Fruit fly (Drosophila melanogaster) whole organism, embryonic: ENCODE data around the gene MsrA.

ENCODE experiments used
- Asciz ChIP-seq: fragments of 200-800 bp; sonication (Bioruptor generic); optimal IDR thresholded peaks from 2 replicates; lab custom pipeline; 2017; ENCODE audit warnings: missing biosample characterization, mild to moderate bottlenecking, missing genetic modification characterization, missing genetic modification reagents
- CG10267 ChIP-seq: fragments of 200-800 bp; sonication (Bioruptor generic); optimal IDR thresholded peaks from 2 replicates; lab custom pipeline; 2018; ENCODE audit warnings: missing biosample characterization, mild to moderate bottlenecking, missing genetic modification characterization, moderate library complexity
- CG10366 ChIP-seq: fragments of 200-800 bp; sonication (Bioruptor generic); IDR thresholded peaks from 2 replicates; pipeline ENCODE4 v1.3.6; 2022; ENCODE audit warnings: missing biosample characterization, missing genetic modification characterization
- CG10431 ChIP-seq: fragments of 200-800 bp; sonication (Bioruptor generic); optimal IDR thresholded peaks from 3 replicates; lab custom pipeline; 2018; ENCODE audit warnings: missing biosample characterization, mild to moderate bottlenecking, missing genetic modification characterization
- CG11695 ChIP-seq: fragments of 200-800 bp; sonication (Bioruptor generic); IDR thresholded peaks from 3 replicates; pipeline ENCODE4 v1.3.6; 2022; ENCODE audit warnings: missing biosample characterization, missing genetic modification characterization
- CG12391 ChIP-seq: fragments of 200-800 bp; sonication (Bioruptor generic); optimal IDR thresholded peaks from 3 replicates; lab custom pipeline; 2018; ENCODE audit warnings: missing biosample characterization, mild to moderate bottlenecking, missing genetic modification characterization, moderate library complexity
- CG14710 ChIP-seq: fragments of 200-800 bp; sonication (Bioruptor generic); optimal IDR thresholded peaks from 3 replicates; lab custom pipeline; 2019; ENCODE audit warnings: missing biosample characterization, mild to moderate bottlenecking, missing genetic modification characterization, moderate library complexity
- CG18011 ChIP-seq: fragments of 200-800 bp; sonication (Bioruptor generic); optimal IDR thresholded peaks from 2 replicates; lab custom pipeline; 2017; ENCODE audit warnings: missing biosample characterization, missing genetic modification characterization, mild to moderate bottlenecking, moderate library complexity, missing genotype
- CG2199 ChIP-seq: fragments of 200-800 bp; sonication (Bioruptor generic); IDR thresholded peaks from 3 replicates; pipeline ENCODE4 v1.3.6; 2022; ENCODE audit warnings: missing biosample characterization, missing genetic modification characterization
- CG2678 ChIP-seq: fragments of 200-800 bp; sonication (Bioruptor generic); optimal IDR thresholded peaks from 3 replicates; lab custom pipeline; 2019; ENCODE audit warnings: missing biosample characterization, mild to moderate bottlenecking, missing genetic modification characterization, moderate library complexity
- CG3065 ChIP-seq: fragments of 200-800 bp; sonication (Bioruptor generic); optimal IDR thresholded peaks from 2 replicates; lab custom pipeline; 2016; ENCODE audit warnings: missing biosample characterization, missing genetic modification characterization
- CG32532 ChIP-seq: fragments of 200-800 bp; sonication (Bioruptor generic); IDR thresholded peaks from 2 replicates; pipeline ENCODE4 v1.3.6; 2022; ENCODE audit warnings: missing biosample characterization, missing genetic modification characterization
- CG33213 ChIP-seq: fragments of 200-800 bp; sonication (Bioruptor generic); optimal IDR thresholded peaks from 3 replicates; lab custom pipeline; 2016; ENCODE audit warnings: missing biosample characterization, missing genetic modification characterization
- CG4360 ChIP-seq: fragments of 200-800 bp; sonication (Bioruptor generic); IDR thresholded peaks from 2 replicates; pipeline ENCODE4 v1.3.6; 2022; ENCODE audit warnings: missing biosample characterization, missing genetic modification characterization
- CG4404 ChIP-seq: fragments of 200-800 bp; sonication (Bioruptor generic); IDR thresholded peaks from 2 replicates; pipeline ENCODE4 v1.3.6; 2022; ENCODE audit warnings: missing biosample characterization, missing genetic modification characterization
- CG4424 ChIP-seq: fragments of 200-800 bp; sonication (Bioruptor generic); optimal IDR thresholded peaks from 3 replicates; lab custom pipeline; 2016; ENCODE audit warnings: missing biosample characterization, missing genetic modification characterization
- CG4730 ChIP-seq: fragments of 200-800 bp; sonication (Bioruptor generic); IDR thresholded peaks from 2 replicates; pipeline ENCODE4 v1.3.6; 2022; ENCODE audit warnings: missing biosample characterization, missing genetic modification characterization
- CG6765 ChIP-seq: fragments of 200-800 bp; sonication (Bioruptor generic); optimal IDR thresholded peaks from 3 replicates; lab custom pipeline; 2017; ENCODE audit warnings: missing biosample characterization, mild to moderate bottlenecking, missing genetic modification characterization
- CG8388 ChIP-seq: fragments of 200-800 bp; sonication (Bioruptor generic); optimal IDR thresholded peaks from 2 replicates; lab custom pipeline; 2019; ENCODE audit warnings: missing biosample characterization, mild to moderate bottlenecking, missing genetic modification characterization, moderate library complexity
- CG8944 ChIP-seq: fragments of 200-800 bp; sonication (Bioruptor generic); optimal IDR thresholded peaks from 3 replicates; lab custom pipeline; 2016; ENCODE audit warnings: missing biosample characterization, missing genetic modification characterization
- CkIIα-i1 ChIP-seq: fragments of 200-800 bp; sonication (Bioruptor generic); IDR thresholded peaks from 2 replicates; pipeline ENCODE4 v1.3.6; 2022; ENCODE audit warnings: missing biosample characterization, missing genetic modification characterization
- Dip3 ChIP-seq: fragments of 200-800 bp; sonication (Bioruptor generic); optimal IDR thresholded peaks from 3 replicates; lab custom pipeline; 2016; ENCODE audit warnings: missing biosample characterization, missing genetic modification characterization
- Dref ChIP-seq: fragments of 200-800 bp; sonication (Bioruptor generic); IDR thresholded peaks from 2 replicates; pipeline ENCODE4 v1.3.6; 2022; ENCODE audit warnings: missing biosample characterization, missing genetic modification characterization
- Fer2 ChIP-seq: fragments of 200-800 bp; sonication (Bioruptor generic); optimal IDR thresholded peaks from 2 replicates; lab custom pipeline; 2018; ENCODE audit warnings: missing biosample characterization, mild to moderate bottlenecking, missing genetic modification characterization, moderate library complexity
- Jarid2 ChIP-seq: fragments of 200-800 bp; sonication (Bioruptor generic); optimal IDR thresholded peaks from 3 replicates; lab custom pipeline; 2017; ENCODE audit warnings: mild to moderate bottlenecking, missing biosample characterization, missing genetic modification reagents, missing genetic modification characterization
- Lpt ChIP-seq: fragments of >200 bp; optimal IDR thresholded peaks from 2 replicates; lab custom pipeline; 2018; ENCODE audit warnings: missing biosample characterization, missing genetic modification characterization
- Meics ChIP-seq: fragments of 200-800 bp; sonication (Bioruptor generic); optimal IDR thresholded peaks from 2 replicates; lab custom pipeline; 2017; ENCODE audit warnings: missing biosample characterization, mild to moderate bottlenecking, missing genetic modification characterization
- Mes4 ChIP-seq: fragments of 200-800 bp; sonication (Bioruptor generic); optimal IDR thresholded peaks from 2 replicates; lab custom pipeline; 2016; ENCODE audit warnings: missing biosample characterization, missing genetic modification characterization
- Myb ChIP-seq: fragments of 200-800 bp; sonication (Bioruptor generic); optimal IDR thresholded peaks from 2 replicates; lab custom pipeline; 2016; ENCODE audit warnings: missing biosample characterization, missing genetic modification characterization
- NK7.1 ChIP-seq: fragments of 200-800 bp; sonication (Bioruptor generic); optimal IDR thresholded peaks from 3 replicates; lab custom pipeline; 2016; ENCODE audit warnings: missing biosample characterization, missing genetic modification characterization
- Ptx1 ChIP-seq: fragments of 200-800 bp; sonication (Bioruptor generic); IDR thresholded peaks from 2 replicates; pipeline ENCODE4 v1.3.6; 2022; ENCODE audit warnings: missing biosample characterization, missing genetic modification characterization
- TFAM ChIP-seq: fragments of 200-800 bp; sonication (Bioruptor generic); optimal IDR thresholded peaks from 2 replicates; lab custom pipeline; 2017; ENCODE audit warnings: missing biosample characterization, missing genetic modification characterization, inconsistent platforms
- Taf1 ChIP-seq: fragments of 200-800 bp; sonication (Bioruptor generic); IDR thresholded peaks from 2 replicates; pipeline ENCODE4 v1.3.6; 2022; ENCODE audit warnings: missing biosample characterization, missing genetic modification characterization
- Tbp ChIP-seq: fragments of >200 bp; optimal IDR thresholded peaks from 2 replicates; lab custom pipeline; 2018; ENCODE audit warnings: missing biosample characterization, missing genetic modification characterization
- YL-1 ChIP-seq: fragments of 200-800 bp; sonication (Bioruptor generic); optimal IDR thresholded peaks from 3 replicates; lab custom pipeline; 2017; ENCODE audit warnings: missing biosample characterization, mild to moderate bottlenecking, missing genetic modification characterization
- cad ChIP-seq: fragments of >200 bp; optimal IDR thresholded peaks from 2 replicates; lab custom pipeline; 2017; ENCODE audit warnings: missing biosample characterization, missing genetic modification characterization
- gem ChIP-seq: fragments of 200-800 bp; sonication (Bioruptor generic); optimal IDR thresholded peaks from 2 replicates; lab custom pipeline; 2019; ENCODE audit warnings: missing biosample characterization, mild to moderate bottlenecking, missing genetic modification characterization, moderate library complexity
- gfzf ChIP-seq: fragments of 200-800 bp; sonication (Bioruptor generic); optimal IDR thresholded peaks from 2 replicates; lab custom pipeline; 2016; ENCODE audit warnings: missing biosample characterization, mild to moderate bottlenecking, missing genetic modification characterization, moderate library complexity
- hth ChIP-seq: fragments of >200 bp; optimal IDR thresholded peaks from 2 replicates; lab custom pipeline; 2017; ENCODE audit warnings: inconsistent platforms
- knrl ChIP-seq: fragments of 200-800 bp; sonication (Bioruptor generic); IDR thresholded peaks from 3 replicates; pipeline ENCODE4 v1.3.6; 2022; ENCODE audit warnings: missing biosample characterization, missing genetic modification characterization; ENCODE audit not compliant: partially characterized antibody
- p53 ChIP-seq: fragments of 200-800 bp; sonication (Bioruptor generic); optimal IDR thresholded peaks from 2 replicates; lab custom pipeline; 2016; ENCODE audit warnings: missing biosample characterization, missing genetic modification characterization
- pzg ChIP-seq: fragments of 200-800 bp; sonication (Bioruptor generic); optimal IDR thresholded peaks from 3 replicates; lab custom pipeline; 2018; ENCODE audit warnings: missing biosample characterization, mild to moderate bottlenecking, missing genetic modification characterization, moderate library complexity
- sim ChIP-seq: fragments of 200-800 bp; sonication (Bioruptor generic); IDR thresholded peaks from 2 replicates; pipeline ENCODE4 v1.3.6; 2022; ENCODE audit warnings: missing biosample characterization, missing genetic modification characterization
- sima ChIP-seq: fragments of 200-800 bp; sonication (Bioruptor generic); optimal IDR thresholded peaks from 2 replicates; lab custom pipeline; 2016; ENCODE audit warnings: missing biosample characterization, missing genetic modification characterization
- sisA ChIP-seq: fragments of 200-800 bp; sonication (Bioruptor generic); IDR thresholded peaks from 2 replicates; pipeline ENCODE4 v1.3.6; 2022; ENCODE audit warnings: missing biosample characterization, missing genetic modification characterization
- sug ChIP-seq: fragments of 200-800 bp; optimal IDR thresholded peaks from 2 replicates; lab custom pipeline; 2019; ENCODE audit warnings: missing biosample characterization, mild to moderate bottlenecking, missing genetic modification characterization, moderate library complexity
- tin ChIP-seq: fragments of 200-800 bp; sonication (Bioruptor generic); optimal IDR thresholded peaks from 3 replicates; lab custom pipeline; 2016; ENCODE audit warnings: missing biosample characterization, missing genetic modification characterization
- ttk ChIP-seq: fragments of 200-800 bp; sonication (Bioruptor generic); IDR thresholded peaks from 2 replicates; pipeline ENCODE4 v2.1.2; 2022; ENCODE audit warnings: missing biosample characterization, missing genetic modification characterization
- unc-4 ChIP-seq: fragments of 200-800 bp; sonication (Bioruptor generic); IDR thresholded peaks from 2 replicates; pipeline ENCODE4 v1.3.6; 2022; ENCODE audit warnings: missing biosample characterization, missing genetic modification characterization; ENCODE audit not compliant: partially characterized antibody
- unpg ChIP-seq: fragments of 200-800 bp; sonication (Bioruptor generic); optimal IDR thresholded peaks from 3 replicates; lab custom pipeline; 2018; ENCODE audit warnings: missing biosample characterization, mild to moderate bottlenecking, missing genetic modification characterization, moderate library complexity
- vvl ChIP-seq: fragments of 200-800 bp; sonication (Bioruptor generic); IDR thresholded peaks from 2 replicates; pipeline ENCODE4 v1.3.6; 2022; ENCODE audit warnings: missing biosample characterization, missing genetic modification characterization
- zf30C ChIP-seq: fragments of 200-800 bp; sonication (Bioruptor generic); optimal IDR thresholded peaks from 3 replicates; lab custom pipeline; 2018; ENCODE audit warnings: missing biosample characterization, mild to moderate bottlenecking, missing genetic modification characterization

MsrA gene

DNA sequence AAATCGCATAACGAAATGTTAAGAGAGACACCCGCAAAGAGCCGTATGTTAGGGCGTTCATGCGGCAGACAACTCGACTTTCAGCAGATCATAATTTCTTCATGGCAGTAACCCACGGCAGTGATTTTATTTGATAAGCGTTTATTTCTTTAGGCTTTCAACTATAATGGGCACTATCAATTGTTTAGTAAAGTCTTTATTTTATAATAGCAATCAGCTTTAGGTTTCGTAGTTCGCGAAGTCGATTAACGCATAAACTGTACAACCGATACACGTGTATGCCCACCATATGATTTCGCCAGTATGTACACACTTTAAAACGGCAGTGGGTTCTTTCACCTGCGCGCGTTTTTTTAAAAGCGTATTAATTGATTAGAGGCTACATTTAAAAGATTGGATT is 2.6 kb upstream of the MsrA start, which contains the start of gene CG7841 (continued):
- TF ChIP-seq CG18011 (peak; percentile 91), CG2678 (tag; lab: Kevin White, UChicago) (peak; percentile 99), Dref (GFP tag; lab: Robert Waterston, UW) (0 out of 2 replicates have a peak, but pooled peaks have one; percentile 31), tin (GFP tag; lab: Kevin White, UChicago) (peak; percentile 98), CG4424 (GFP tag; lab: Kevin White, UChicago) (peak; percentile 97), CG6765 (GFP tag; lab: Kevin White, UChicago) (peak; percentile 98), CG4360 (peak; percentile 74), Meics (GFP tag; lab: Kevin White, UChicago) (peak; percentile 98), gfzf (GFP tag; lab: Kevin White, UChicago) (peak; percentile 29), CG4730 (GFP tag; lab: Robert Waterston, UW) (peak; percentile 84; the same call in 1 of the 2 replicates), Lpt (GFP tag; lab: Kevin White, UChicago) (no peak), CG12391 (peak; percentile 99), CG10366 (GFP tag; lab: Robert Waterston, UW) (peak; percentile 94), sisA (GFP tag; lab: Robert Waterston, UW) (no peak; the same call in 1 of the 2 replicates), gem (tag; lab: Kevin White, UChicago) (peak; percentile 99), CG32532 (GFP tag; lab: Robert Waterston, UW) (peak; percentile 97), hth (lab: Kevin White, UChicago) (no peak), CG8944 (GFP tag; lab: Kevin White, UChicago) (peak; percentile 93), CG3065 (peak; percentile 92), CG2199 (peak; percentile 94), Tbp (GFP tag; lab: Kevin White, UChicago) (no peak), CG8388 (GFP tag; lab: Kevin White, UChicago) (peak; percentile 98), CG11695 (GFP tag; lab: Robert Waterston, UW) (peak; percentile 98), unpg (GFP tag; lab: Kevin White, UChicago) (peak; percentile 99), vvl (peak; percentile 99), unc-4 (GFP tag; lab: Robert Waterston, UW) (no peak), CkIIα-i1 (no peak), CG33213 (peak; percentile 97), Dip3 (GFP tag; lab: Kevin White, UChicago) (peak; percentile 97), pzg (GFP tag; lab: Kevin White, UChicago) (peak; percentile 53), CG14710 (peak; percentile 100), Asciz (GFP tag; lab: Kevin White, UChicago) (peak; percentile 97), knrl (GFP tag; lab: Robert Waterston, UW) (no peak), CG4404 (GFP tag; lab: Robert Waterston, UW) (no peak), cad (no peak), Mes4 (peak; percentile 96), TFAM (peak; percentile 89), Myb (GFP tag; lab: Kevin White, UChicago) (peak; percentile 87), YL-1 (GFP tag; lab: Kevin White, UChicago) (peak; percentile 95), NK7.1 (GFP tag; lab: Kevin White, UChicago) (peak; percentile 97), Jarid2 (peak; percentile 88), CG10267 (tag; lab: Kevin White, UChicago) (peak; percentile 97), ttk (GFP tag; lab: Robert Waterston, UW) (peak; percentile 94), Taf1 (GFP tag; lab: Robert Waterston, UW) (peak; percentile 89; the same call in 1 of the 2 replicates), sima (GFP tag; lab: Kevin White, UChicago) (peak; percentile 92), sim (GFP tag; lab: Robert Waterston, UW) (peak; percentile 97), Ptx1 (peak; percentile 93), Fer2 (tag; lab: Kevin White, UChicago) (peak; percentile 96), p53 (peak; percentile 92), zf30C (GFP tag; lab: Kevin White, UChicago) (peak; percentile 63), sug (tag; lab: Kevin White, UChicago) (peak; percentile 99), CG10431 (peak; percentile 96)
